Worm (Caenorhabditis elegans) whole organism, midembryonic: ENCODE measurements around the gene nhr-239.
"Not testable (repeated sequence)": the region's sequence is repeated elsewhere in the genome, so short reads cannot be mapped to it uniquely, and the experiment has no call there.

ENCODE experiments used
- T22C8.4 ChIP-seq: fragments of 200-800 bp; sonication (Bioruptor generic); IDR thresholded peaks from 2 replicates; pipeline ENCODE4 v1.3.6; 2022; ENCODE audit warnings: missing genetic modification characterization, missing compliant biosample characterization
- med-1 ChIP-seq: sonication (generic microtip); optimal IDR thresholded peaks from 2 replicates; lab custom pipeline; 2017; ENCODE audit warnings: missing genetic modification characterization, mild to moderate bottlenecking, missing compliant biosample characterization, antibody characterized with exemption, missing genetic modification reagents; ENCODE audit not compliant: insufficient read depth
- ztf-23 ChIP-seq: fragments of 200-800 bp; sonication (Bioruptor generic); IDR thresholded peaks from 2 replicates; pipeline ENCODE4 v1.3.6; 2022; ENCODE audit warnings: missing genetic modification reagents, missing genetic modification characterization, missing compliant biosample characterization
- ztf-29 ChIP-seq: fragments of 200-800 bp; sonication (Bioruptor generic); IDR thresholded peaks from 2 replicates; pipeline ENCODE4 v1.3.6; 2022; ENCODE audit warnings: missing genetic modification reagents, missing genetic modification characterization, missing compliant biosample characterization

DNA sequence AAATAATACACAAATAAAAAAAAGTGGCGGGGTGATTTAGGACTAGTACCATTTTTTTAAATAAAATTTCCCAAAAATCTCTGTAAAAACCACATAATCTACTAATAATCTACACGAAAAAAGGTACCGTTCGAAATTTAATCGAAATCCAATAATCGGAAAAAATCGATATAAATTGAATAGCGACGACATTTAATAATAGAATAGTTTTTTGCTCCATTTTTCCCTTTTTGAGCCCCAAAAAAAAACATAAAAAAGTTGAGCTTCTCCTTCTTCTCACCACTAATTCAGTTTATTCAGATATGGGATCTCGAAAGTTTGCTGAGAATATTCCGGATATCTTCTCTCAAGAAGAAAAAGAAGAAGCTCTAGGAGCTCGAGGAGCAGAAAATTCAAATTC, 46.2 kb downstream of the nhr-239 start, which contains the start of gene Y71H2B.5:
- TF ChIP-seq ztf-23 (GFP tag; lab: Robert Waterston, UW); med-1; ztf-29 (GFP tag; lab: Robert Waterston, UW); T22C8.4 (GFP tag; lab: Robert Waterston, UW): not testable (repeated sequence)
